Worm (Caenorhabditis elegans): Measurements from ENCODE around the gene B0024.4.

B0024.4 gene

DNA sequence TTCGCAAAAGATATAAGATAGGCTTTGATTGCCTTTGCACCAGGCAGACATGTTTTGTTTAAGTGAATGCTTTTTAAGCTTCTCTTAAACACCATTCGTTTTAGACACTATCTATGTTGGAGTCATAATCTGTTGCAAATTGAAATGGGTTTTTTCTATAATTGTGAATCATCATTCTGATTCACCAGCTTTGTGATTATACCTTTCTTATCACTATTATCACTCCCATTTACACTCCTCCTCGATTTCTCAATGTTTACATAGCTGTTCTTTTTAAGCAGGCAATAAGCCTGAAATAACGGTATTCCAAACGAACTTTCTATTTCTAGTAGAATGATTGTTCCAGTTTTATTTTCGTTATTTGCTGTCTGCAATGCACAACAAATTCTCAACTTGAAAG lies at the start of gene B0024.4:
Gene B0024.4, plus strand, starts transcription at position 301 of the 400 bp plus-strand sequence.
- TF ChIP-seq mep-1 (tag; optimal IDR thresholded peaks at IDR 0.05) (no peak), M03D4.4 (tag; optimal IDR thresholded peaks at IDR 0.05) (no peak), lin-13 (tag; optimal IDR thresholded peaks at IDR 0.05) (no peak), hlh-1 (tag; optimal IDR thresholded peaks at IDR 0.05) (no peak), mls-2 (tag; optimal IDR thresholded peaks at IDR 0.05) (no peak), unc-120 (tag; optimal IDR thresholded peaks at IDR 0.05; ENCODE audit: poor library complexity, severe bottlenecking) (no peak), drap-1 (GFP tag; optimal IDR thresholded peaks at IDR 0.05) (no peak), ceh-43 (GFP tag; optimal IDR thresholded peaks at IDR 0.05) (no peak), cnd-1 (tag; optimal IDR thresholded peaks at IDR 0.05) (no peak), nhr-2 (tag; optimal IDR thresholded peaks at IDR 0.05) (no peak), ces-1 (GFP tag; optimal IDR thresholded peaks at IDR 0.05) (no peak), bed-3 (GFP tag; optimal IDR thresholded peaks at IDR 0.05) (no peak), elt-3 (tag; optimal IDR thresholded peaks at IDR 0.05) (no peak), lin-32 (GFP tag; optimal IDR thresholded peaks at IDR 0.05) (no peak), zip-8 (tag; optimal IDR thresholded peaks at IDR 0.05) (no peak), mab-5 (tag; optimal IDR thresholded peaks at IDR 0.05) (no peak), snpc-4 (tag; optimal IDR thresholded peaks at IDR 0.05) (no peak), nhr-76 (tag; optimal IDR thresholded peaks at IDR 0.05) (no peak), nhr-28 (tag; optimal IDR thresholded peaks at IDR 0.05) (no peak), ceh-39 (tag; optimal IDR thresholded peaks at IDR 0.05) (no peak)

DNA sequence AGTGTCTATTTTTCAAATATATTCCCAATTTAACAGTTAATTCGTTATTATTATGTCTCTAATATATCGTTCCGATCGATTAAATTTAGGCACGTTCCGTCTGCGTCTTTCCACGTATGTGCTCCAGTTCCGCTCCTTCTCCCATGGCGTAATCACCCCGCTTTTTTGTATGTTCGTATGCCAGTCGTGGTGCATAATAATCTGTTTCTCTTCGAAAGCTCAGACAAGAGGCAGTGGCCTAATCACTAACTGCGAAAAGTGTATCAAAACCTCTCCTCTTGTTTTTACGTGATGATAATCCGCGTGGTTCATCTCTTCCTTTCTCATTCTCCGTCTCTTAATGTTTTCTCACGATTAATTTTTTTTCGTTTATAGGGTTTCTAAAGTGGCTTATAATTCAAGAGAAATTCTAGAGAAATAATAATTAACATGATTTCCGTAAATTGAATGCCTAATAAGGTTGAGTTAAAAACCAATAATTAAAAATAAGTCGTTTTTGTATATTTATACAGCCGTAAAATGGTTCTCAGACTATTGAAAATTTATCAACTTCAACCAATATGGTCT lies 49.4 kb upstream of the B0024.4 start:
- TF ChIP-seq bed-3 (GFP tag; optimal IDR thresholded peaks at IDR 0.05) (no peak), lin-32 (GFP tag; optimal IDR thresholded peaks at IDR 0.05) (no peak)

DNA sequence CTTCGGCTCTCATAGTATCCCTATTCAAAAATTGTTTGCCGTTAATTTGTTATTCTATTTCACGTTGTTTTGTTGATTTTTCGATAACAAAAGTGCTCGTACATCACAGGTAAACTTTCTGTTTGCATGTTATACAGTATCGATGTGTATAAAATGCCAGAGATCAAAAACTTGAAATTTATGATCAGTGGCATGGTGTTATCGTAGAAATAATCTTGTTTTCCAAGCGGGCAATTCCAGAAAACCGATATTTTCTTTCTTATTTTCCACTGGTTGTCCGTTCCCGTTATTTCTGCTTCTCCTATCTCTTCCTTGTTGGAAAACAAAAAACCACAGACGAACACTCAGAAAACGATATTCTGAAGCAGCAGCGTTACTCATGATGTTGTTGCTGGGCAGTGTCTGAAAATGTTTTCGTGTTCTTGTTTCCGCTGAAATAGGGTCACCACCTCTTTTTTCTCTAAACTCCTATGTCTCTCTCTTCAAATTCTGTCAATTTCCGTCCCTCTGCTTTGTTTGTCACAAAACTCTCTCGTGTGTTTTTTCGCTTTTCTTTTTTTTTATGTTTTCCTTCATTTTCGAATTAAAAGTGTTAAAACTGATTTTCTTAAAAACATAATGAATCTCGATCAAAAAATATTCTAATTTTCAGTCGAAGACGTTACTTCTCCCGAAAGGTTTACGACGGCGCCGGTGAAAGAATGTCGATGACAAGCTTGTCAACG lies 48.8 kb upstream of the B0024.4 start, which contains the start of gene akt-1:
Gene akt-1, plus strand, starts transcription at position 651 of the 725 bp plus-strand sequence.
- TF ChIP-seq pha-4 (tag; optimal IDR thresholded peaks at IDR 0.05) (no peak), mab-5 (tag; optimal IDR thresholded peaks at IDR 0.05) (no peak), elt-1 (tag; optimal IDR thresholded peaks at IDR 0.05; ENCODE audit: borderline replicate concordance, insufficient read depth) (no peak), elt-3 (tag; optimal IDR thresholded peaks at IDR 0.05) (no peak), unc-120 (tag; optimal IDR thresholded peaks at IDR 0.05; ENCODE audit: poor library complexity, severe bottlenecking) (no peak), zip-8 (tag; optimal IDR thresholded peaks at IDR 0.05) (no peak), lsy-2 (tag; optimal IDR thresholded peaks at IDR 0.05) (no peak), tbx-8 (GFP tag; optimal IDR thresholded peaks at IDR 0.05) (no peak), flh-1 (GFP tag; optimal IDR thresholded peaks at IDR 0.05) (no peak), nhr-2 (tag; optimal IDR thresholded peaks at IDR 0.05) (no peak), blmp-1 (tag; optimal IDR thresholded peaks at IDR 0.05) (no peak), nhr-76 (tag; optimal IDR thresholded peaks at IDR 0.05) (no peak), ceh-39 (tag; optimal IDR thresholded peaks at IDR 0.05) (no peak), mep-1 (tag; optimal IDR thresholded peaks at IDR 0.05) (no peak), mls-2 (tag; optimal IDR thresholded peaks at IDR 0.05) (no peak), cnd-1 (tag; optimal IDR thresholded peaks at IDR 0.05) (no peak), nhr-12 (tag; optimal IDR thresholded peaks at IDR 0.05) (no peak), bed-3 (GFP tag; optimal IDR thresholded peaks at IDR 0.05) (no peak), lin-13 (tag; optimal IDR thresholded peaks at IDR 0.05) (no peak), ztf-11 (tag; optimal IDR thresholded peaks at IDR 0.05) (no peak)

DNA sequence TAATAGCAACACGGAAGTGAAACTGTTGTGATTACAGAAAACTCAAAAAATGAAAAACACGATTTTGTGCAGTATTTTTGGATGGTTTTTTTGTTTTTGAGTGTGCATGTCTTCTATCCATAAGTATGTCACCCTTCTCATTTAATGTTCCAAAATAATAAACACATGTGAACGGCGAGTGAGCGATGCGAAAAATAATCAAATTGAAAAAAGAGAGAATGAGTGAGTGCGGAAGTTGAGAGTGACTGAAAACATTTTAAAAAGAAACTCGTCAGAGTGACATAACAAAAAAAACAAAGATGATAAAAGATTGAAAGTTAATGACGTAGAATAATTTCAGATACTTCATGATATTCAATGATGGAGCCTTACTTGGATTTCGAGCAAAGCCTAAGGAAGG lies 47.7 kb upstream of the B0024.4 start:
- TF ChIP-seq mls-2 (tag; optimal IDR thresholded peaks at IDR 0.05) (no peak), flh-1 (GFP tag; optimal IDR thresholded peaks at IDR 0.05) (no peak), blmp-1 (tag; optimal IDR thresholded peaks at IDR 0.05) (no peak), sem-2 (GFP tag; optimal IDR thresholded peaks at IDR 0.05) (no peak), ceh-39 (tag; optimal IDR thresholded peaks at IDR 0.05) (no peak)

DNA sequence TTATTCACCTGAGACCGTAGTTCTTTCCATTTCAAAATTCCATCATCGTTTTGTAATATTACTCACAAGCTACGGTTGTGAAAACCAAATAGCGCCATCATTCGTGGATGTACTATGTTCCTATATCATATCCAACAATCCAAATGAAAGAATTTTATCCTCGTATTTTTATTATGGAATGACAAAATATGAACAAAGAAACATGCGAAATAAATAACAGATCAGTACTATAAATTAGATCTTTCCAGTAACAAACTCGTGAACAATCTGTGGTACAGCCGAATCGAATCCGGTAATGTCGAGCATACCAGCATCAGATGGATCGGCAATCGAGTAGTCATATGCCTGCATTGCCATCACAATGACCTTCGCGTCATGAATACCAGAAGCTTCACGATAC lies 44.5 kb upstream of the B0024.4 start:
- TF ChIP-seq sptf-1 (tag; optimal IDR thresholded peaks at IDR 0.05) (no peak), ceh-39 (tag; optimal IDR thresholded peaks at IDR 0.05) (no peak), lsy-2 (tag; optimal IDR thresholded peaks at IDR 0.05) (no peak), unc-120 (tag; optimal IDR thresholded peaks at IDR 0.05; ENCODE audit: poor library complexity, severe bottlenecking) (no peak)

Measured in whole organism, mixed stage, embryonic.